Worm (Caenorhabditis elegans) whole organism, late embryonic: Measurements from ENCODE around the gene C11H1.5.

Source experiments
- ama-1 ChIP-seq: fragments of 150-350 bp; optimal IDR thresholded peaks from 2 replicates; lab custom pipeline; 2014
- ceh-14 ChIP-seq: sonication (generic microtip); optimal IDR thresholded peaks from 2 replicates; lab custom pipeline; 2016; ENCODE audit warnings: missing genotype, missing genetic modification characterization, missing compliant biosample characterization
- ceh-31 ChIP-seq: sonication (generic microtip); optimal IDR thresholded peaks from 2 replicates; lab custom pipeline; 2016; ENCODE audit warnings: missing genetic modification characterization, missing compliant biosample characterization
- fkh-6 ChIP-seq: sonication (generic microtip); optimal IDR thresholded peaks from 2 replicates; lab custom pipeline; 2016; ENCODE audit warnings: missing genetic modification characterization, missing compliant biosample characterization
- gmeb-2 ChIP-seq: sonication (generic microtip); optimal IDR thresholded peaks from 2 replicates; lab custom pipeline; 2016; ENCODE audit warnings: missing genetic modification characterization, inconsistent platforms, missing compliant biosample characterization
- hlh-15 ChIP-seq: sonication (generic microtip); optimal IDR thresholded peaks from 2 replicates; lab custom pipeline; 2016; ENCODE audit warnings: missing genetic modification characterization, missing compliant biosample characterization
- lim-6 ChIP-seq: sonication (generic microtip); optimal IDR thresholded peaks from 2 replicates; lab custom pipeline; 2016; ENCODE audit warnings: missing genetic modification characterization, missing compliant biosample characterization
- nfya-1 ChIP-seq: sonication (generic microtip); optimal IDR thresholded peaks from 2 replicates; lab custom pipeline; 2017; ENCODE audit warnings: missing genetic modification characterization, mild to moderate bottlenecking, missing compliant biosample characterization, antibody characterized with exemption, moderate library complexity
- nhr-11 ChIP-seq: fragments of 150-350 bp; optimal IDR thresholded peaks from 2 replicates; lab custom pipeline; 2014; ENCODE audit warnings: missing biosample characterization, missing genetic modification characterization
- pha-2 ChIP-seq: sonication (generic microtip); optimal IDR thresholded peaks from 2 replicates; lab custom pipeline; 2017; ENCODE audit warnings: mild to moderate bottlenecking, missing genetic modification characterization, missing compliant biosample characterization
- pha-4 ChIP-seq: fragments of 150-350 bp; optimal IDR thresholded peaks from 2 replicates; lab custom pipeline; 2018; ENCODE audit warnings: missing biosample characterization, missing genetic modification reagents, missing genetic modification characterization

DNA sequence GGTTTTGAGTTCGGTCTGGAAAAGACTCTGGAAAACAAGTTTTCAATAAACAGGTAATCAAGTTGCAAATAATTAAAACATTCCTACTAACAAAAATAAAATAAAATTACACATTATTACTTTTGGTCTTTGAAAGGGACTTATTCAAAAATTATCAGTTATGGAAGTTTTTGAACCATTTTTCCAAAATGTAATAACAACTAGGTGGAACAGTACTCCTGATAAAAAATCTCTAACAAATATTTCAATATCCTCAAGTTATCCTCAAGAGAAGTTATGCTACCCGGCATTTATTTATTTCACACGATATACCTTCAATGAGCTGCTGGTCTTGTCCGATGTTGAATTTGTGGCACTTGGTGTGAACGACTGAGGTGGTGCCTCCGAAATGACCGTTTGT lies 36.7 kb upstream of the C11H1.5 start:
- no peak for TF ChIP-seq pha-4 (tag; lab: Kevin White, UChicago)
- TF ChIP-seq hlh-15 (tag; lab: Kevin White, UChicago): no peak
- no peak for TF ChIP-seq gmeb-2 (tag; lab: Kevin White, UChicago)
- TF ChIP-seq nfya-1 (tag; lab: Kevin White, UChicago): no peak
- TF ChIP-seq ceh-14 (tag; lab: Kevin White, UChicago): no peak
- no peak for TF ChIP-seq fkh-6 (tag; lab: Kevin White, UChicago)
- TF ChIP-seq pha-2: no peak
- TF ChIP-seq lim-6: no peak
- TF ChIP-seq ceh-31: no peak
- TF ChIP-seq ama-1 (lab: Kevin White, UChicago): no peak
- TF ChIP-seq nhr-11 (tag; lab: Kevin White, UChicago): no peak
